Fruit fly (Drosophila melanogaster) whole organism: ENCODE measurements around the gene CG13113.

Experiments
- CG8478 ChIP-seq: fragments of >200 bp; optimal IDR thresholded peaks from 2 replicates; lab custom pipeline; 2018; ENCODE audit warnings: inconsistent platforms
- Dll ChIP-seq: fragments of >200 bp; optimal IDR thresholded peaks from 2 replicates; lab custom pipeline; 2017
- pan ChIP-seq: fragments of >200 bp; optimal IDR thresholded peaks from 2 replicates; lab custom pipeline; 2017
- psq ChIP-seq: fragments of >200 bp; optimal IDR thresholded peaks from 2 replicates; lab custom pipeline; 2017
- usp ChIP-seq: fragments of >200 bp; optimal IDR thresholded peaks from 2 replicates; lab custom pipeline; 2017; ENCODE audit warnings: missing biosample characterization, missing genetic modification characterization, mixed read lengths

- TF ChIP-seq usp, result no peak
- TF ChIP-seq pan (lab: Kevin White, UChicago), result no peak
- no peak for TF ChIP-seq psq
- no peak for TF ChIP-seq Dll (lab: Kevin White, UChicago)
- TF ChIP-seq CG8478, result no peak
Measured at dm6 chr2L:9591146-9591545, 47.2 kb downstream of the CG13113 start.
